Worm (Caenorhabditis elegans): Measurements from ENCODE around the gene pat-6.

DNA sequence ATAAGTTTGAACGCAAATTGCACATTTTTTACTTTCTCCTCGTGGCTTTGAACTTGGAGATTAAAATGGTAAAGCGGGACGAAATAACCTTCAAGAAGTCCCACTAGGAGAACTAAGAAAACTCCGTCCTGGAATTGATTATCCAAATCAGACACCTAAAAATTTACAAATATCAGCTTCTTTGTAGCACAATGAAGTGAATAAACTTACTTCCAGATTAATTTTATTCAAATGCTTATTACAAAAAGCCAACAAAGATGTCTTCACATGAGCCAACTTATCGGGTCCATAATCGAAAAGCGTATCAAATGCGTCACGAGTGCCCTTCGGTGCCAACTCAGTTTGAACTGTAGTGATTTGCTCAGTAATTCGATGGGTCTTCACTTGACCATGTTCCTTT, 1.6 kb downstream of the pat-6 start:
- no peak for TF ChIP-seq pha-4 (tag; optimal IDR thresholded peaks at IDR 0.05)
- TF ChIP-seq nhr-76 (tag; optimal IDR thresholded peaks at IDR 0.05) = no peak
- TF ChIP-seq unc-39 (tag; optimal IDR thresholded peaks at IDR 0.05) = no peak
- TF ChIP-seq bed-3 (GFP tag; optimal IDR thresholded peaks at IDR 0.05) = no peak
